Fruit fly (Drosophila melanogaster): ENCODE data around the gene CG12994.

DNA sequence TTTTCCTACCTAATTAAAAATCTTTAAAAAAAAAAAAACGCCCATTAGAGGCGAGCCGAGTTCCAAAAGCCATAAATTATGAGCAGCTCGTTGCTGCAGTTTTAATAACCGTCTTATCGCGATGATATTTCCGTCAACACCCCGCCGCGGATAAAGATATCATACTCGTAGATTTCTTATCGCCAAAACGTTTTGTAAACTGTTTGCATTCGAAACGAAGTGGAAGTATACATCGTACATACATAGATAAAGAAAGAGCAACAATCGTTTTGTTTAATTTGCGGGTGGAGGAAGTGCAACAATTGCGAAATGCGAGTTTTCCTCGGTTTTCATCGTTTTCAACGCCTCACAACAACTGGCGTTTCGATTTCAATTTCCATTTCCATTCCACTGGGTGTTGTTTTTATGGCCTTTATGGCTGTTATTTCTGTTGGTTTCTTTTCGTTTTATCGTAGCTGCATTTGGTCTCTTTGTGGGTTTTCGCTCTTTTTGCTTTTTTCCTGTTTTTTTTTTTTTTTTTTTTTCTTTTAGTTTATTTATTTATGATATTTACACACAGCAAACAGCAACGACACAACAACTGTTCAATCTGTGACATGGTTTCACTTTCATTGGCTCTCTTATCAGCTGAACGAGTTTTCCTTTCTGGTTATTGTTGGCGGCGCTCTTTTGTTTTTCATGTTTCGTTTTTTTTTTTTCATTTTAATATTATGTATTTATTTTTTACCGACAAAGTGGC lies 29.3 kb upstream of the CG12994 start:
- TF ChIP-seq pita (GFP tag; optimal IDR thresholded peaks at IDR 0.05) (no peak), YL-1 (GFP tag; optimal IDR thresholded peaks at IDR 0.05) (peak; percentile 25), trh (GFP tag; optimal IDR thresholded peaks at IDR 0.05) (no peak), sens (GFP tag) (peak; percentile 94), CG12155 (GFP tag; optimal IDR thresholded peaks at IDR 0.05) (no peak), HLH4C (GFP tag; IDR thresholded peaks at IDR 0.05; ENCODE audit: partially characterized antibody) (no peak)
